2 worm cellular contexts compared by ENCODE assay signal in genomic region chrII:2991555-2992083, ce11.
A peak's percentile ranks its signal among the peaks of the same experiment; 100 is the strongest.
TF ChIP-seq lines count a peak whose summit lies in the region.

K08A2.2 (plus strand) TSS chrII:2991605.

TF ChIP-seq in whole organism, L1 larva, 84 proteins besides CTCF, POLR2A, EP300 and RAD21 (continued from another document):
- peak; percentile 77 for TF ChIP-seq lir-3 (tag; optimal IDR thresholded peaks at IDR 0.05; lab: Kevin White, UChicago; ENCODE audit: poor library complexity)
- TF ChIP-seq unc-98 (GFP tag; IDR thresholded peaks at IDR 0.05; lab: Robert Waterston, UW): peak; percentile 73
- TF ChIP-seq mab-9 (GFP tag; IDR thresholded peaks at IDR 0.05; lab: Robert Waterston, UW): no peak; the same call in 1 of the 2 replicates
- no peak for TF ChIP-seq lin-14 (GFP tag; optimal IDR thresholded peaks at IDR 0.05; lab: Kevin White, UChicago)
- no peak for TF ChIP-seq ztf-4 (tag; optimal IDR thresholded peaks at IDR 0.05; lab: Kevin White, UChicago)
- peak; percentile 51 for TF ChIP-seq rnt-1 (tag; optimal IDR thresholded peaks at IDR 0.05; lab: Kevin White, UChicago)
- TF ChIP-seq ceh-90 (tag; optimal IDR thresholded peaks at IDR 0.05; lab: Kevin White, UChicago): peak; percentile 39
- TF ChIP-seq mef-2 (tag; optimal IDR thresholded peaks at IDR 0.05; lab: Kevin White, UChicago): no peak
- TF ChIP-seq zip-4 (GFP tag; optimal IDR thresholded peaks at IDR 0.05; lab: Kevin White, UChicago): no peak
- no peak for TF ChIP-seq fos-1 (tag; optimal IDR thresholded peaks at IDR 0.05; lab: Kevin White, UChicago)
- no peak for TF ChIP-seq nhr-12 (tag; optimal IDR thresholded peaks at IDR 0.05; lab: Kevin White, UChicago)
- peak; percentile 16 for TF ChIP-seq egl-13 (tag; optimal IDR thresholded peaks at IDR 0.05; lab: Kevin White, UChicago)
- TF ChIP-seq pag-3 (tag; optimal IDR thresholded peaks at IDR 0.05; lab: Kevin White, UChicago; ENCODE audit: borderline replicate concordance, insufficient read depth): no peak
- peak; percentile 44 for TF ChIP-seq nhr-85 (tag; lab: Kevin White, UChicago)
- no peak for TF ChIP-seq fkh-10 (GFP tag; optimal IDR thresholded peaks at IDR 0.05; lab: Kevin White, UChicago)
- no peak for TF ChIP-seq aha-1 (tag; optimal IDR thresholded peaks at IDR 0.05; lab: Kevin White, UChicago)
- TF ChIP-seq vab-15 (tag; optimal IDR thresholded peaks at IDR 0.05; lab: Kevin White, UChicago): no peak
- no peak for TF ChIP-seq hlh-17 (GFP tag; optimal IDR thresholded peaks at IDR 0.05; lab: Kevin White, UChicago; ENCODE audit: borderline replicate concordance)
- peak; percentile 17 for TF ChIP-seq xbp-1 (tag; optimal IDR thresholded peaks at IDR 0.05; lab: Kevin White, UChicago)
- no peak for TF ChIP-seq grh-1 (GFP tag; IDR thresholded peaks at IDR 0.05; lab: Robert Waterston, UW)
- TF ChIP-seq elt-2 (tag; optimal IDR thresholded peaks at IDR 0.05; lab: Kevin White, UChicago): peak; percentile 28
- no peak for TF ChIP-seq lin-35 (GFP tag; optimal IDR thresholded peaks at IDR 0.05; lab: Kevin White, UChicago)
- no peak for TF ChIP-seq irx-1 (tag; optimal IDR thresholded peaks at IDR 0.05; lab: Kevin White, UChicago)
- no peak for TF ChIP-seq skn-1 (tag; optimal IDR thresholded peaks at IDR 0.05; lab: Kevin White, UChicago)
- TF ChIP-seq efl-1 (optimal IDR thresholded peaks at IDR 0.05; lab: Kevin White, UChicago): peak in 1 of 2 experiments; percentile 24
- TF ChIP-seq efl-1 (GFP tag; optimal IDR thresholded peaks at IDR 0.05 in 1 of 2; lab: Kevin White, UChicago): peak in 1 of 2 experiments; percentile 64
- no peak for TF ChIP-seq hlh-4 (tag; optimal IDR thresholded peaks at IDR 0.05; lab: Kevin White, UChicago)
TF ChIP-seq in whole organism, L1 larva: peak in this region for 17.

TF ChIP-seq in whole organism, late embryonic, 69 proteins besides CTCF, POLR2A, EP300 and RAD21 (continued from another document):
- TF ChIP-seq C08G9.2 (tag; optimal IDR thresholded peaks at IDR 0.05; lab: Kevin White, UChicago): peak; percentile 58
- no peak for TF ChIP-seq nhr-11 (tag; optimal IDR thresholded peaks at IDR 0.05; lab: Kevin White, UChicago)
